Worm (Caenorhabditis elegans) whole organism, young adult: Measurements from ENCODE around the gene C45G9.14.
A peak's percentile ranks its signal among the peaks of the same experiment; 100 is the strongest.

ENCODE experiments used
- B0019.2 ChIP-seq: fragments of 200-800 bp; sonication (Bioruptor generic); conservative IDR thresholded peaks from 2 replicates; pipeline ENCODE4 v1.3.6; 2022; ENCODE audit warnings: missing genetic modification reagents, missing genetic modification characterization, missing compliant biosample characterization
- B0035.1 ChIP-seq: sonication (generic microtip); optimal IDR thresholded peaks from 2 replicates; lab custom pipeline; 2016; ENCODE audit warnings: missing genetic modification characterization, mild to moderate bottlenecking, missing compliant biosample characterization, missing genotype, missing genetic modification reagents
- B0261.1 ChIP-seq: sonication (generic microtip); optimal IDR thresholded peaks from 2 replicates; lab custom pipeline; 2016; ENCODE audit warnings: mild to moderate bottlenecking, missing genetic modification characterization, moderate library complexity, missing compliant biosample characterization
- C06A6.2 ChIP-seq: fragments of 200-800 bp; sonication (Bioruptor generic); conservative IDR thresholded peaks from 2 replicates; pipeline ENCODE4 v1.3.6; 2022; ENCODE audit warnings: missing genetic modification characterization, missing compliant biosample characterization
- F22D6.2 ChIP-seq: sonication (generic microtip); optimal IDR thresholded peaks from 2 replicates; lab custom pipeline; 2016; ENCODE audit warnings: mild to moderate bottlenecking, missing genetic modification characterization, missing compliant biosample characterization
- F23B12.7 ChIP-seq: sonication (generic microtip); optimal IDR thresholded peaks from 2 replicates; lab custom pipeline; 2017; ENCODE audit warnings: missing genetic modification characterization, mild to moderate bottlenecking, missing compliant biosample characterization, antibody characterized with exemption, moderate library complexity; ENCODE audit not compliant: insufficient read depth
- F52B5.7 ChIP-seq: sonication (generic microtip); optimal IDR thresholded peaks from 2 replicates; lab custom pipeline; 2016; ENCODE audit warnings: mild to moderate bottlenecking, missing genetic modification characterization, missing compliant biosample characterization
- K11D2.4 ChIP-seq: fragments of 200-800 bp; sonication (Bioruptor generic); IDR thresholded peaks from 2 replicates; pipeline ENCODE4 v1.3.6; 2022; ENCODE audit warnings: missing genetic modification reagents, missing genetic modification characterization, missing compliant biosample characterization
- T07F8.4 ChIP-seq: sonication (generic microtip); optimal IDR thresholded peaks from 2 replicates; lab custom pipeline; 2016; ENCODE audit warnings: mild to moderate bottlenecking, missing genetic modification characterization, moderate library complexity, missing compliant biosample characterization
- Y53G8AR.9 ChIP-seq: fragments of 200-800 bp; sonication (Bioruptor generic); conservative IDR thresholded peaks from 2 replicates; pipeline ENCODE4 v1.3.6; 2022; ENCODE audit warnings: missing genetic modification reagents, missing genetic modification characterization, missing compliant biosample characterization
- Y67H2A.10 ChIP-seq: fragments of 200-800 bp; sonication (Bioruptor generic); conservative IDR thresholded peaks from 2 replicates; pipeline ENCODE4 v1.3.6; 2022; ENCODE audit warnings: missing genetic modification reagents, missing genetic modification characterization, missing compliant biosample characterization
- Y95B8A.8 ChIP-seq: fragments of 200-800 bp; sonication (Bioruptor generic); IDR thresholded peaks from 2 replicates; pipeline ENCODE4 v1.3.6; 2022; ENCODE audit warnings: missing genetic modification reagents, missing genetic modification characterization, missing compliant biosample characterization
- aptf-2 ChIP-seq: fragments of 200-800 bp; sonication (Bioruptor generic); conservative IDR thresholded peaks from 2 replicates; pipeline ENCODE4 v1.3.6; 2022; ENCODE audit warnings: missing genetic modification reagents, missing genetic modification characterization, missing compliant biosample characterization
- aptf-3 ChIP-seq: fragments of 200-800 bp; sonication (Bioruptor generic); IDR thresholded peaks from 2 replicates; pipeline ENCODE4 v1.3.6; 2022; ENCODE audit warnings: missing genetic modification characterization, missing compliant biosample characterization
- athp-1 ChIP-seq: sonication (generic microtip); optimal IDR thresholded peaks from 2 replicates; lab custom pipeline; 2017; ENCODE audit warnings: mild to moderate bottlenecking, missing genetic modification characterization, missing compliant biosample characterization
- attf-5 ChIP-seq: fragments of 200-800 bp; sonication (Bioruptor generic); optimal IDR thresholded peaks from 2 replicates; lab custom pipeline; 2018; ENCODE audit warnings: mild to moderate bottlenecking, missing genetic modification characterization, missing compliant biosample characterization
- attf-6 ChIP-seq: fragments of 200-800 bp; sonication (Bioruptor generic); IDR thresholded peaks from 2 replicates; pipeline ENCODE4 v1.3.6; 2022; ENCODE audit warnings: missing genetic modification reagents, missing genetic modification characterization, missing compliant biosample characterization
- bed-1 ChIP-seq: fragments of 200-800 bp; sonication (Bioruptor generic); IDR thresholded peaks from 2 replicates; pipeline ENCODE4 v1.3.6; 2022; ENCODE audit warnings: missing genetic modification reagents, missing genetic modification characterization, missing compliant biosample characterization
- cebp-2 ChIP-seq: fragments of 200-800 bp; sonication (Bioruptor generic); IDR thresholded peaks from 2 replicates; pipeline ENCODE4 v1.3.6; 2022; ENCODE audit warnings: missing genetic modification characterization, missing compliant biosample characterization
- ceh-79 ChIP-seq: sonication (generic microtip); optimal IDR thresholded peaks from 2 replicates; lab custom pipeline; 2017; ENCODE audit warnings: mild to moderate bottlenecking, missing genetic modification characterization, missing compliant biosample characterization
- die-1 ChIP-seq: sonication (generic microtip); optimal IDR thresholded peaks from 2 replicates; lab custom pipeline; 2016; ENCODE audit warnings: missing genotype, mild to moderate bottlenecking, missing genetic modification characterization, missing compliant biosample characterization
- egl-44 ChIP-seq: fragments of 200-800 bp; sonication (Bioruptor generic); IDR thresholded peaks from 2 replicates; pipeline ENCODE4 v1.3.6; 2022; ENCODE audit warnings: missing genetic modification reagents, missing genetic modification characterization, missing compliant biosample characterization
- gei-17 ChIP-seq: fragments of 200-800 bp; sonication (Bioruptor generic); optimal IDR thresholded peaks from 2 replicates; lab custom pipeline; 2018; ENCODE audit warnings: mild to moderate bottlenecking, missing genetic modification characterization, missing compliant biosample characterization
- him-1 ChIP-seq: sonication (generic microtip); optimal IDR thresholded peaks from 2 replicates; lab custom pipeline; 2016; ENCODE audit warnings: missing genotype, missing genetic modification reagents, missing genetic modification characterization, missing compliant biosample characterization
- let-526 ChIP-seq: fragments of 200-800 bp; sonication (Bioruptor generic); IDR thresholded peaks from 2 replicates; pipeline ENCODE4 v1.3.6; 2022; ENCODE audit warnings: missing genetic modification reagents, missing genetic modification characterization, missing compliant biosample characterization
- lin-35 ChIP-seq, 3 experiments: fragments of 150-350 bp in 2 of 3; sonication (generic microtip) in 1 of 3; optimal IDR thresholded peaks; 2 replicates each; lab custom pipeline; 2014 to 2018; ENCODE audit warnings: missing biosample characterization in 3 of 3, missing genetic modification characterization in 3 of 3, missing genetic modification reagents in 3 of 3
- madf-3 ChIP-seq: fragments of 200-800 bp; sonication (Bioruptor generic); IDR thresholded peaks from 2 replicates; pipeline ENCODE4 v1.3.6; 2022; ENCODE audit warnings: missing genetic modification reagents, missing genetic modification characterization, missing compliant biosample characterization
- mel-28 ChIP-seq: sonication (generic microtip); optimal IDR thresholded peaks from 2 replicates; lab custom pipeline; 2016; ENCODE audit warnings: borderline replicate concordance, mild to moderate bottlenecking, missing genetic modification characterization, missing compliant biosample characterization
- nfya-1 ChIP-seq: sonication (generic microtip); optimal IDR thresholded peaks from 2 replicates; lab custom pipeline; 2017; ENCODE audit warnings: antibody characterized with exemption, missing compliant biosample characterization, missing genetic modification characterization, borderline replicate concordance; ENCODE audit not compliant: insufficient read depth
- nhr-80 ChIP-seq: sonication (generic microtip); optimal IDR thresholded peaks from 2 replicates; lab custom pipeline; 2016; ENCODE audit warnings: missing genetic modification characterization, missing compliant biosample characterization
- pbrm-1 ChIP-seq: fragments of 200-800 bp; sonication (Bioruptor generic); IDR thresholded peaks from 2 replicates; pipeline ENCODE4 v1.3.6; 2022; ENCODE audit warnings: missing genetic modification reagents, missing genetic modification characterization, missing compliant biosample characterization
- repo-1 ChIP-seq: sonication (generic microtip); optimal IDR thresholded peaks from 2 replicates; lab custom pipeline; 2017; ENCODE audit warnings: mild to moderate bottlenecking, missing genetic modification characterization, missing compliant biosample characterization
- rpc-1 ChIP-seq, 2 experiments: fragments of 150-350 bp in 1 of 2; sonication (generic microtip) in 1 of 2; optimal IDR thresholded peaks; 2 replicates each; lab custom pipeline; 2014 to 2018; ENCODE audit warnings: missing biosample characterization in 1 of 2, missing genetic modification characterization in 1 of 2, missing genetic modification reagents in 1 of 2, missing genotype in 1 of 2
- sdz-38 ChIP-seq: sonication (generic microtip); optimal IDR thresholded peaks from 2 replicates; lab custom pipeline; 2016; ENCODE audit warnings: missing genotype, missing genetic modification characterization, missing compliant biosample characterization
- sea-2 ChIP-seq: fragments of 200-800 bp; sonication (Bioruptor generic); IDR thresholded peaks from 2 replicates; pipeline ENCODE4 v1.3.6; 2022; ENCODE audit warnings: missing genetic modification characterization, missing compliant biosample characterization
- tbp1 ChIP-seq: fragments of 200-800 bp; sonication (Bioruptor generic); optimal IDR thresholded peaks from 2 replicates; lab custom pipeline; 2018; ENCODE audit warnings: mild to moderate bottlenecking, missing genetic modification characterization, missing compliant biosample characterization
- tbx-9 ChIP-seq: sonication (generic microtip); optimal IDR thresholded peaks from 2 replicates; lab custom pipeline; 2016; ENCODE audit warnings: borderline replicate concordance, missing genetic modification characterization, inconsistent platforms, missing compliant biosample characterization
- unc-62 ChIP-seq: fragments of 150-350 bp; optimal IDR thresholded peaks from 2 replicates; lab custom pipeline; 2014; ENCODE audit warnings: missing biosample characterization, missing genetic modification reagents, missing genetic modification characterization
- xnd-1 ChIP-seq: sonication (generic microtip); optimal IDR thresholded peaks from 2 replicates; lab custom pipeline; 2016; ENCODE audit warnings: missing genotype, missing genetic modification reagents, missing genetic modification characterization, missing compliant biosample characterization
- zim-3 ChIP-seq: sonication (generic microtip); optimal IDR thresholded peaks from 2 replicates; lab custom pipeline; 2017; ENCODE audit warnings: mild to moderate bottlenecking, missing genetic modification characterization, moderate library complexity, missing compliant biosample characterization
- ztf-22 ChIP-seq: fragments of 200-800 bp; sonication (Bioruptor generic); optimal IDR thresholded peaks from 2 replicates; lab custom pipeline; 2018; ENCODE audit warnings: mild to moderate bottlenecking, missing genetic modification characterization, moderate library complexity, missing compliant biosample characterization
- ztf-26 ChIP-seq: sonication (generic microtip); optimal IDR thresholded peaks from 2 replicates; lab custom pipeline; 2017; ENCODE audit warnings: missing genetic modification characterization, missing compliant biosample characterization
- ztf-28 ChIP-seq: fragments of 200-800 bp; sonication (Bioruptor generic); IDR thresholded peaks from 2 replicates; pipeline ENCODE4 v1.3.6; 2022; ENCODE audit warnings: missing genetic modification reagents, missing genetic modification characterization, missing compliant biosample characterization
- ztf-6 ChIP-seq: fragments of 200-800 bp; sonication (Bioruptor generic); IDR thresholded peaks from 2 replicates; pipeline ENCODE4 v1.3.6; 2022; ENCODE audit warnings: missing genetic modification reagents, missing genetic modification characterization, missing compliant biosample characterization

The C45G9.14 gene

DNA sequence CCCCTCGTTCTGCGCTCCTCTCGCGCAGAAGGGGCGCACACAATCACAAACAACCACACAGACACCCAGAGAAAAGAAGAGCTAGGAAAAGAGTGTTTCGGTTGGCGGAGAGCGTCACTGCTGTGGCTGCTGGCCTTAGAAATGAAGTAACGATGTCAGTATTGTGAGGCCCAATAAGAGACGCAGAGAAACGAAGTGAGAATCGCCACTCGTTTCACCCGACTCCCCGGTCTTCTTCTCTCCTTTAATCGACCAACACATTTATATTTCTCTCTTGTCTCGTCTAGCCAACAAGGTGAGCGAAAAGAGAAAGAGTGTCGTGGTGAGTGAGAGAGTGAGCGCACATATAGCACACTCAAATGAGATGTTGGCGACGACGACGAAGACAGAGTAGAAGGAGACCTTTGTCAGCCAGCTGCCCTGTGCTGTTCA is 30.9 kb upstream of the C45G9.14 start (continued):
- TF ChIP-seq repo-1 (tag; lab: Kevin White, UChicago) (peak; percentile 0), Y67H2A.10 (GFP tag; lab: Robert Waterston, UW) (0 out of 2 replicates have a peak, but pooled peaks have one; percentile 30), Y53G8AR.9 (GFP tag; lab: Robert Waterston, UW) (no peak), B0261.1 (no peak), pbrm-1 (GFP tag; lab: Robert Waterston, UW) (peak; percentile 55; the same call in 1 of the 2 replicates), bed-1 (no peak), cebp-2 (GFP tag; lab: Robert Waterston, UW) (0 out of 2 replicates have a peak, but pooled peaks have one; percentile 13), ztf-26 (tag; lab: Kevin White, UChicago) (peak; percentile 76), attf-5 (GFP tag; lab: Kevin White, UChicago) (peak; percentile 86), K11D2.4 (0 out of 2 replicates have a peak, but pooled peaks have one; percentile 39), tbx-9 (tag; lab: Kevin White, UChicago) (no peak), mel-28 (tag; lab: Kevin White, UChicago) (no peak), egl-44 (GFP tag; lab: Robert Waterston, UW) (no peak), sea-2 (GFP tag; lab: Robert Waterston, UW) (no peak), B0035.1 (tag; lab: Kevin White, UChicago) (peak; percentile 24), F23B12.7 (tag; lab: Kevin White, UChicago) (peak; percentile 78), ztf-28 (GFP tag; lab: Robert Waterston, UW) (no peak), nhr-80 (tag; lab: Kevin White, UChicago) (peak; percentile 84), him-1 (tag; lab: Kevin White, UChicago) (no peak), F52B5.7 (no peak), aptf-2 (GFP tag; lab: Robert Waterston, UW) (no peak), C06A6.2 (GFP tag; lab: Robert Waterston, UW) (no peak; the same call in 1 of the 2 replicates), F22D6.2 (tag; lab: Kevin White, UChicago) (no peak), sdz-38 (tag; lab: Kevin White, UChicago) (no peak), ztf-22 (no peak), die-1 (tag; lab: Kevin White, UChicago) (no peak), Y95B8A.8 (GFP tag; lab: Robert Waterston, UW) (no peak), lin-35 (GFP tag; optimal IDR thresholded peaks at IDR 0.05; lab: Kevin White, UChicago) (peak in 1 of 3 experiments; percentile 73), attf-6 (no peak), nfya-1 (tag; lab: Kevin White, UChicago) (no peak), rpc-1 (optimal IDR thresholded peaks at IDR 0.05; lab: Kevin White, UChicago) (no peak), rpc-1 (tag; optimal IDR thresholded peaks at IDR 0.05; lab: Kevin White, UChicago) (no peak), tbp1 (GFP tag; lab: Kevin White, UChicago) (peak; percentile 55), T07F8.4 (tag; lab: Kevin White, UChicago) (no peak)
- TF ChIP-seq, all 124 proteins: peak for 45

DNA sequence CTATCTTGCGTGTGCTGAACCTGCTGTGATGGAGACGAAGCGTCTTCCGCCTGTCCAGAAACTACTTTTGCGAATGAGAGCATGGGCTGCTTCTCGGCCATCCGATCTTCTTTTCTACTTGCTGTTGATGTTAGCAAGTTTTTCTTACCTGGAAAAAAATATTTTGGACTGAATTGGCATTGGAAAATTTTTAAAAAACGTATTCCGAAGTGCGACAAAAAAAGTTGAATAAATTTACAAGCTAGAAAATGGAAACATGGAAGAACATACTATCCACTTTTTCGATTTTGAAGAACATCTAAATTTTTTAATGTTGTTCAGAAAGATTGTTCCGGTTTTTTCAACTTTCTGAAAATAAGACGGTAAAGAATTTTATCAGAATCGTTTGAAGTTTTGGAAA is 27.3 kb upstream of the C45G9.14 start, which contains the start of gene larp-1:
Gene larp-1, minus strand, starts transcription at position 101 of the 400 bp plus-strand sequence.
- TF ChIP-seq sea-2 (GFP tag; lab: Robert Waterston, UW) (no peak), madf-3 (GFP tag; lab: Robert Waterston, UW) (0 out of 2 replicates have a peak, but pooled peaks have one; percentile 16)

ce11 chrIII:5018116-5018689 is 26.6 kb upstream of the C45G9.14 start, which contains the start of gene wip-1:
TSS of gene wip-1 (plus strand) at chrIII:5018639.
- TF ChIP-seq gei-17 (GFP tag; lab: Kevin White, UChicago) (peak; percentile 85), aptf-3 (GFP tag; lab: Robert Waterston, UW) (0 out of 2 replicates have a peak, but pooled peaks have one; percentile 24), athp-1 (tag; lab: Kevin White, UChicago) (peak; percentile 98), unc-62 (peak; percentile 17), zim-3 (tag; lab: Kevin White, UChicago) (peak; percentile 64), ztf-6 (GFP tag; lab: Robert Waterston, UW) (0 out of 2 replicates have a peak, but pooled peaks have one; percentile 73), ceh-79 (peak; percentile 70), egl-44 (GFP tag; lab: Robert Waterston, UW) (peak; percentile 96), nhr-80 (tag; lab: Kevin White, UChicago) (peak; percentile 99), B0019.2 (GFP tag; lab: Robert Waterston, UW) (peak; percentile 91), bed-1 (0 out of 2 replicates have a peak, but pooled peaks have one; percentile 81), let-526 (GFP tag; lab: Robert Waterston, UW) (peak; percentile 91), F22D6.2 (tag; lab: Kevin White, UChicago) (peak; percentile 87), xnd-1 (tag; lab: Kevin White, UChicago) (peak; percentile 86)
